Fruit fly (Drosophila melanogaster) whole organism, embryonic: ENCODE results near the gene RpL32.

Experiments
- Atf-2 ChIP-seq: fragments of 200-800 bp; sonication (Bioruptor generic); optimal IDR thresholded peaks from 2 replicates; lab custom pipeline; 2016; ENCODE audit warnings: missing biosample characterization, missing genetic modification characterization
- Atf3 ChIP-seq: fragments of 200-800 bp; sonication (Bioruptor generic); optimal IDR thresholded peaks from 3 replicates; lab custom pipeline; 2016; ENCODE audit warnings: missing biosample characterization, missing genetic modification characterization
- BtbVII ChIP-seq: fragments of 200-800 bp; sonication (Bioruptor generic); optimal IDR thresholded peaks from 3 replicates; lab custom pipeline; 2017; ENCODE audit warnings: missing biosample characterization, mild to moderate bottlenecking, missing genetic modification characterization
- C15 ChIP-seq: fragments of 200-800 bp; sonication (Bioruptor generic); IDR thresholded peaks from 3 replicates; pipeline ENCODE4 v1.3.6; 2022; ENCODE audit warnings: missing biosample characterization, missing genetic modification characterization
- CG11456 ChIP-seq: fragments of 200-800 bp; sonication (Bioruptor generic); IDR thresholded peaks from 3 replicates; pipeline ENCODE4 v1.3.6; 2022; ENCODE audit warnings: missing biosample characterization, missing genetic modification characterization
- CG11504 ChIP-seq: fragments of 200-800 bp; sonication (Bioruptor generic); optimal IDR thresholded peaks from 3 replicates; lab custom pipeline; 2019; ENCODE audit warnings: missing biosample characterization, mild to moderate bottlenecking, missing genetic modification characterization, moderate library complexity
- CG1233 ChIP-seq: fragments of 200-800 bp; sonication (Bioruptor generic); optimal IDR thresholded peaks from 4 replicates; lab custom pipeline; 2018; ENCODE audit warnings: missing biosample characterization, mild to moderate bottlenecking, missing genetic modification characterization
- CG1832 ChIP-seq: fragments of 200-800 bp; sonication (Bioruptor generic); optimal IDR thresholded peaks from 2 replicates; lab custom pipeline; 2017; ENCODE audit warnings: missing biosample characterization, mild to moderate bottlenecking, missing genetic modification characterization, inconsistent platforms
- CG18619 ChIP-seq: fragments of 200-800 bp; sonication (Bioruptor generic); optimal IDR thresholded peaks from 3 replicates; lab custom pipeline; 2017; ENCODE audit warnings: missing biosample characterization, mild to moderate bottlenecking, missing genetic modification characterization
- CG3726 ChIP-seq: fragments of 200-800 bp; sonication (Bioruptor generic); IDR thresholded peaks from 3 replicates; pipeline ENCODE4, ENCODE4 v1.3.6; 2022; ENCODE audit warnings: missing biosample characterization, missing genetic modification characterization
- CG4730 ChIP-seq: fragments of 200-800 bp; sonication (Bioruptor generic); IDR thresholded peaks from 2 replicates; pipeline ENCODE4 v1.3.6; 2022; ENCODE audit warnings: missing biosample characterization, missing genetic modification characterization
- CG5953 ChIP-seq: fragments of 200-800 bp; sonication (Bioruptor generic); IDR thresholded peaks from 2 replicates; pipeline ENCODE4 v1.3.6; 2022; ENCODE audit warnings: missing biosample characterization, missing genetic modification characterization
- CG6689 ChIP-seq: fragments of 200-800 bp; sonication (Bioruptor generic); IDR thresholded peaks from 2 replicates; pipeline ENCODE4 v1.3.6; 2022; ENCODE audit warnings: missing biosample characterization, missing genetic modification characterization
- CG9727 ChIP-seq: fragments of 200-800 bp; sonication (Bioruptor generic); optimal IDR thresholded peaks from 3 replicates; lab custom pipeline; 2017; ENCODE audit warnings: missing biosample characterization, mild to moderate bottlenecking, missing genetic modification characterization
- CoRest ChIP-seq: fragments of 200-800 bp; sonication (Bioruptor generic); optimal IDR thresholded peaks from 3 replicates; lab custom pipeline; 2018; ENCODE audit warnings: missing biosample characterization, mild to moderate bottlenecking, missing genetic modification characterization, moderate library complexity
- Doc2 ChIP-seq: fragments of 200-800 bp; sonication (Bioruptor generic); IDR thresholded peaks from 2 replicates; pipeline ENCODE4 v1.3.6; 2022; ENCODE audit warnings: missing biosample characterization, missing genetic modification characterization
- Doc3 ChIP-seq: fragments of 200-800 bp; sonication (Bioruptor generic); IDR thresholded peaks from 3 replicates; pipeline ENCODE4 v1.3.6; 2022; ENCODE audit warnings: missing biosample characterization, missing genetic modification characterization; ENCODE audit not compliant: partially characterized antibody
- E2f1 ChIP-seq: fragments of 200-800 bp; sonication (Bioruptor generic); IDR thresholded peaks from 2 replicates; pipeline ENCODE4 v1.3.6; 2022; ENCODE audit warnings: missing biosample characterization, missing genetic modification characterization
- Gug ChIP-seq: fragments of 200-800 bp; sonication (Bioruptor generic); IDR thresholded peaks from 4 replicates; pipeline ENCODE4 v1.3.6; 2022; ENCODE audit warnings: missing biosample characterization, missing genetic modification characterization
- HLHmδ ChIP-seq: fragments of 200-800 bp; sonication (Bioruptor generic); optimal IDR thresholded peaks from 2 replicates; lab custom pipeline; 2018; ENCODE audit warnings: missing biosample characterization, mild to moderate bottlenecking, missing genetic modification characterization, moderate library complexity
- MESR4 ChIP-seq: fragments of 200-800 bp; sonication (Bioruptor generic); optimal IDR thresholded peaks from 2 replicates; lab custom pipeline; 2018; ENCODE audit warnings: missing biosample characterization, mild to moderate bottlenecking, missing genetic modification characterization, moderate library complexity
- Med ChIP-seq: fragments of 200-800 bp; sonication (Bioruptor generic); peaks from one replicate; lab custom pipeline; 2016; ENCODE audit warnings: missing biosample characterization, missing genetic modification characterization, mild to moderate bottlenecking, inconsistent platforms, moderate library complexity
- Mrtf ChIP-seq: fragments of 200-800 bp; sonication (Bioruptor generic); IDR thresholded peaks from 3 replicates; pipeline ENCODE4 v1.3.6; 2022; ENCODE audit warnings: missing biosample characterization, missing genetic modification characterization
- Myb ChIP-seq: fragments of 200-800 bp; sonication (Bioruptor generic); optimal IDR thresholded peaks from 2 replicates; lab custom pipeline; 2016; ENCODE audit warnings: missing biosample characterization, missing genetic modification characterization
- Neu2 ChIP-seq: fragments of 200-800 bp; sonication (Bioruptor generic); optimal IDR thresholded peaks from 3 replicates; lab custom pipeline; 2016; ENCODE audit warnings: missing biosample characterization, missing genetic modification characterization, borderline replicate concordance
- Opbp ChIP-seq: fragments of 200-800 bp; sonication (Bioruptor generic); IDR thresholded peaks from 3 replicates; pipeline ENCODE4 v1.3.6; 2022; ENCODE audit warnings: missing biosample characterization, missing genetic modification characterization; ENCODE audit not compliant: partially characterized antibody
- Rfx ChIP-seq: fragments of 200-800 bp; sonication (Bioruptor generic); IDR thresholded peaks from 2 replicates; pipeline ENCODE4 v1.3.6; 2022; ENCODE audit warnings: missing biosample characterization, missing genetic modification characterization
- Scr ChIP-seq: fragments of 200-800 bp; sonication (Bioruptor generic); IDR thresholded peaks from 2 replicates; pipeline ENCODE4 v1.3.6; 2022; ENCODE audit warnings: missing biosample characterization, missing genetic modification characterization; ENCODE audit not compliant: partially characterized antibody
- Sox100B ChIP-seq: fragments of 200-800 bp; sonication (Bioruptor generic); optimal IDR thresholded peaks from 3 replicates; lab custom pipeline; 2018; ENCODE audit warnings: missing biosample characterization, mild to moderate bottlenecking, missing genetic modification characterization
- Xrp1 ChIP-seq: fragments of 200-800 bp; sonication (Bioruptor generic); IDR thresholded peaks from 2 replicates; pipeline ENCODE4 v1.3.6; 2022; ENCODE audit warnings: missing biosample characterization, missing genetic modification characterization
- YL-1 ChIP-seq: fragments of 200-800 bp; sonication (Bioruptor generic); optimal IDR thresholded peaks from 3 replicates; lab custom pipeline; 2017; ENCODE audit warnings: missing biosample characterization, mild to moderate bottlenecking, missing genetic modification characterization
- btn ChIP-seq: fragments of 200-800 bp; sonication (Bioruptor generic); optimal IDR thresholded peaks from 2 replicates; lab custom pipeline; 2016; ENCODE audit warnings: missing biosample characterization, missing genetic modification characterization
- cad ChIP-seq: fragments of >200 bp; optimal IDR thresholded peaks from 2 replicates; lab custom pipeline; 2017; ENCODE audit warnings: missing biosample characterization, missing genetic modification characterization
- chif ChIP-seq, 2 experiments: fragments of 200-800 bp; sonication (Bioruptor generic); optimal IDR thresholded peaks; 3 replicates each; lab custom pipeline; 2016; ENCODE audit warnings: missing biosample characterization in 2 of 2, missing genetic modification characterization in 2 of 2
- da ChIP-seq: fragments of 200-800 bp; sonication (Bioruptor generic); optimal IDR thresholded peaks from 2 replicates; lab custom pipeline; 2016; ENCODE audit warnings: missing biosample characterization, missing genetic modification characterization
- fd64A ChIP-seq: fragments of 200-800 bp; sonication (Bioruptor generic); optimal IDR thresholded peaks from 3 replicates; lab custom pipeline; 2018; ENCODE audit warnings: missing biosample characterization, mild to moderate bottlenecking, missing genetic modification characterization
- grn ChIP-seq: fragments of 200-800 bp; sonication (Bioruptor generic); optimal IDR thresholded peaks from 3 replicates; lab custom pipeline; 2017; ENCODE audit warnings: missing biosample characterization, missing genetic modification characterization
- hbn ChIP-seq: fragments of 200-800 bp; sonication (Bioruptor generic); IDR thresholded peaks from 2 replicates; pipeline ENCODE4 v1.3.6; 2022; ENCODE audit warnings: missing biosample characterization, missing genetic modification characterization; ENCODE audit not compliant: partially characterized antibody
- klu ChIP-seq: fragments of 200-800 bp; sonication (Bioruptor generic); IDR thresholded peaks from 2 replicates; pipeline ENCODE4 v1.3.6; 2022; ENCODE audit warnings: missing biosample characterization, missing genetic modification characterization
- lab ChIP-seq: fragments of 200-800 bp; sonication (Bioruptor generic); optimal IDR thresholded peaks from 3 replicates; lab custom pipeline; 2017; ENCODE audit warnings: missing biosample characterization, missing genetic modification characterization, mild to moderate bottlenecking, moderate library complexity, missing genetic modification reagents
- lmd ChIP-seq: fragments of 200-800 bp; sonication (Bioruptor generic); IDR thresholded peaks from 2 replicates; pipeline ENCODE4 v1.3.6; 2022; ENCODE audit warnings: missing biosample characterization, missing genetic modification characterization
- nerfin-2 ChIP-seq: fragments of 200-800 bp; sonication (Bioruptor generic); IDR thresholded peaks from 2 replicates; pipeline ENCODE4 v1.3.6; 2022; ENCODE audit warnings: missing biosample characterization, missing genetic modification characterization; ENCODE audit not compliant: partially characterized antibody
- org-1 ChIP-seq: fragments of 200-800 bp; sonication (Bioruptor generic); optimal IDR thresholded peaks from 2 replicates; lab custom pipeline; 2017; ENCODE audit warnings: missing biosample characterization, missing genetic modification characterization
- p53 ChIP-seq: fragments of 200-800 bp; sonication (Bioruptor generic); optimal IDR thresholded peaks from 2 replicates; lab custom pipeline; 2016; ENCODE audit warnings: missing biosample characterization, missing genetic modification characterization
- rib ChIP-seq: fragments of 200-800 bp; sonication (Bioruptor generic); IDR thresholded peaks from 2 replicates; pipeline ENCODE4 v1.3.6; 2022; ENCODE audit warnings: missing biosample characterization, missing genetic modification characterization
- row ChIP-seq: fragments of 200-800 bp; sonication (Bioruptor generic); IDR thresholded peaks from 3 replicates; pipeline ENCODE4 v1.3.6; 2022; ENCODE audit warnings: missing biosample characterization, missing genetic modification characterization
- sens ChIP-seq: fragments of 200-800 bp; sonication (Bioruptor generic); peaks from one replicate; lab custom pipeline; 2016; ENCODE audit warnings: missing biosample characterization, missing genetic modification characterization
- sima ChIP-seq: fragments of 200-800 bp; sonication (Bioruptor generic); optimal IDR thresholded peaks from 2 replicates; lab custom pipeline; 2016; ENCODE audit warnings: missing biosample characterization, missing genetic modification characterization
- sna ChIP-seq: fragments of 200-800 bp; sonication (Bioruptor generic); IDR thresholded peaks from 2 replicates; pipeline ENCODE4 v1.3.6; 2022; ENCODE audit warnings: missing biosample characterization, missing genetic modification characterization; ENCODE audit not compliant: partially characterized antibody
- tin ChIP-seq: fragments of 200-800 bp; sonication (Bioruptor generic); optimal IDR thresholded peaks from 3 replicates; lab custom pipeline; 2016; ENCODE audit warnings: missing biosample characterization, missing genetic modification characterization
- unpg ChIP-seq: fragments of 200-800 bp; sonication (Bioruptor generic); optimal IDR thresholded peaks from 3 replicates; lab custom pipeline; 2018; ENCODE audit warnings: missing biosample characterization, mild to moderate bottlenecking, missing genetic modification characterization, moderate library complexity
- wdn ChIP-seq: fragments of 200-800 bp; sonication (Bioruptor generic); IDR thresholded peaks from 2 replicates; pipeline ENCODE4 v1.3.6; 2022; ENCODE audit warnings: missing biosample characterization, missing genetic modification characterization

Gene RpL32

DNA sequence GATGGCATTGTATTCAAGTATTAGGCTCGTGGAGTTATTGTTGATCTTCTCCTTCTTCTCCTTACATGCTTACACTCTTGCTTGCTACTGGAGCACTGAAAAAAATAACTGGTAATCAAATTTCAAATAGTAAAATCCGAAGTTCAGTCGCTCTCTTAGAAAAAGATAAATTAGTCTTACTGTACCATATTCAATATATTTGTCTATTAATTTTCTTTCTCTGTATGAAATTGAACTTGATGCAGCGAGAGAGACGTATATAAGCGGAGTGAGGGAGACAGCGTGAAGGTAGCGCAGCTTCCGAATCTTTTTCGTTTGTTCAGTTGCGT lies 15.2 kb upstream of the RpL32 start (continued):
- TF ChIP-seq Sox100B (GFP tag; lab: Kevin White, UChicago), result peak; percentile 91
- TF ChIP-seq Atf3, result peak; percentile 64
- TF ChIP-seq da (GFP tag; lab: Kevin White, UChicago), result no peak
- peak; percentile 90 for TF ChIP-seq CG6689
- peak; percentile 84 for TF ChIP-seq fd64A (GFP tag; lab: Kevin White, UChicago)
- TF ChIP-seq Xrp1 (GFP tag; lab: Robert Waterston, UW), result peak; percentile 94
- TF ChIP-seq p53 (GFP tag; lab: Kevin White, UChicago), result peak; percentile 62
- no peak for TF ChIP-seq hbn
- peak; percentile 85; the same call in 1 of the 3 replicates for TF ChIP-seq CG3726
- TF ChIP-seq BtbVII (GFP tag; lab: Kevin White, UChicago), result peak; percentile 76
- TF ChIP-seq sima (GFP tag; lab: Kevin White, UChicago), result peak; percentile 88
- peak; percentile 85 for TF ChIP-seq CG11456 (GFP tag; lab: Robert Waterston, UW)
- TF ChIP-seq Rfx (GFP tag; lab: Robert Waterston, UW), result peak; percentile 83
- TF ChIP-seq org-1, result peak; percentile 74
- no peak for TF ChIP-seq Doc3 (GFP tag; lab: Robert Waterston, UW)
- peak; percentile 83 for TF ChIP-seq CG9727 (GFP tag; lab: Kevin White, UChicago)
- peak; percentile 96 for TF ChIP-seq CG5953 (GFP tag; lab: Robert Waterston, UW)
- peak; percentile 97 for TF ChIP-seq Med (GFP tag; lab: Kevin White, UChicago)
- TF ChIP-seq CG1832 (GFP tag; lab: Kevin White, UChicago), result no peak
- peak; percentile 83 for TF ChIP-seq CG1233 (GFP tag; lab: Kevin White, UChicago)
- TF ChIP-seq lab (GFP tag; lab: Kevin White, UChicago), result peak; percentile 92
- peak; percentile 98 for TF ChIP-seq sens (GFP tag; lab: Kevin White, UChicago)
- peak; percentile 27 for TF ChIP-seq CG18619 (GFP tag; lab: Kevin White, UChicago)
- TF ChIP-seq HLHmδ, result no peak
- peak; percentile 62; the same call in 1 of the 2 replicates for TF ChIP-seq rib (GFP tag; lab: Robert Waterston, UW)
- TF ChIP-seq Neu2 (GFP tag; lab: Kevin White, UChicago), result no peak
- TF ChIP-seq Scr (GFP tag; lab: Robert Waterston, UW), result no peak
- TF ChIP-seq cad (GFP tag; lab: Kevin White, UChicago), result no peak
- TF ChIP-seq Opbp (GFP tag; lab: Robert Waterston, UW), result no peak
- TF ChIP-seq YL-1 (GFP tag; lab: Kevin White, UChicago), result no peak
- TF ChIP-seq E2f1 (GFP tag; lab: Robert Waterston, UW), result peak; percentile 92
- peak; percentile 93 for TF ChIP-seq tin (GFP tag; lab: Kevin White, UChicago)
- TF ChIP-seq unpg (GFP tag; lab: Kevin White, UChicago), result peak; percentile 92
- no peak for TF ChIP-seq MESR4 (GFP tag; lab: Kevin White, UChicago)
- peak; percentile 89 for TF ChIP-seq Mrtf (GFP tag; lab: Robert Waterston, UW)
- peak; percentile 85 for TF ChIP-seq lmd (GFP tag; lab: Robert Waterston, UW)
- TF ChIP-seq CG11504 (tag; lab: Kevin White, UChicago), result peak; percentile 94
- peak; percentile 83 for TF ChIP-seq CG4730
- peak; percentile 70 for TF ChIP-seq CoRest (tag; lab: Kevin White, UChicago)
- TF ChIP-seq Gug (GFP tag; lab: Robert Waterston, UW), result peak; percentile 83
- peak; percentile 54 for TF ChIP-seq Atf-2 (GFP tag; lab: Kevin White, UChicago)
- peak; percentile 60 for TF ChIP-seq Myb (GFP tag; lab: Kevin White, UChicago)
- TF ChIP-seq row (GFP tag; lab: Robert Waterston, UW), result peak; percentile 91
- TF ChIP-seq wdn (GFP tag; lab: Robert Waterston, UW), result peak; percentile 73; the same call in 1 of the 2 replicates
- peak; percentile 77 for TF ChIP-seq btn (GFP tag; lab: Kevin White, UChicago)
- TF ChIP-seq klu (GFP tag; lab: Robert Waterston, UW), result peak; percentile 75
- TF ChIP-seq C15 (GFP tag; lab: Robert Waterston, UW), result peak; percentile 60; the same call in 2 of the 3 replicates
- peak; percentile 56 for TF ChIP-seq Doc2 (GFP tag; lab: Robert Waterston, UW)
- TF ChIP-seq grn (GFP tag; lab: Kevin White, UChicago), result peak; percentile 56
- TF ChIP-seq chif (GFP tag; optimal IDR thresholded peaks at IDR 0.05; lab: Kevin White, UChicago), result peak; percentile 77 to 92
- no peak for TF ChIP-seq sna
- no peak for TF ChIP-seq nerfin-2 (GFP tag; lab: Robert Waterston, UW)
